Worm (Caenorhabditis elegans): ENCODE results near the gene B0334.13.

B0334.13 gene

ce11 chrII:11451738-11452137, 36.4 kb upstream of the B0334.13 start:
- TF ChIP-seq tbx-37 (GFP tag; conservative IDR thresholded peaks at IDR 0.05) (no peak), F13C5.2 (tag; optimal IDR thresholded peaks at IDR 0.05) (no peak), ceh-13 (GFP tag; optimal IDR thresholded peaks at IDR 0.05) (no peak), tra-4 (tag; optimal IDR thresholded peaks at IDR 0.05) (no peak), hnd-1 (tag; optimal IDR thresholded peaks at IDR 0.05) (no peak), ama-1 (optimal IDR thresholded peaks at IDR 0.05) (no peak), ceh-36 (tag; optimal IDR thresholded peaks at IDR 0.05) (no peak), ets-7 (tag; optimal IDR thresholded peaks at IDR 0.05) (no peak), scrt-1 (GFP tag; IDR thresholded peaks at IDR 0.05) (no peak), hmg-4 (GFP tag; optimal IDR thresholded peaks at IDR 0.05) (no peak), B0310.2 (tag; optimal IDR thresholded peaks at IDR 0.05) (no peak), aly-1 (tag; optimal IDR thresholded peaks at IDR 0.05) (no peak), tbx-11 (GFP tag; IDR thresholded peaks at IDR 0.05) (no peak), pes-1 (GFP tag; IDR thresholded peaks at IDR 0.05) (no peak), sea-1 (GFP tag; conservative IDR thresholded peaks at IDR 0.05) (no peak), flt-1 (GFP tag; IDR thresholded peaks at IDR 0.05) (no peak), hmbx-1 (tag; optimal IDR thresholded peaks at IDR 0.05) (no peak)

ce11 chrII:11452498-11453005, 35.5 kb upstream of the B0334.13 start, which contains the start of gene rsp-2:
Gene rsp-2, minus strand, starts transcription at chrII:11452955.
- TF ChIP-seq B0310.2 (tag; optimal IDR thresholded peaks at IDR 0.05) (no peak), scrt-1 (GFP tag; IDR thresholded peaks at IDR 0.05) (no peak), ceh-13 (GFP tag; optimal IDR thresholded peaks at IDR 0.05) (no peak), ceh-36 (tag; optimal IDR thresholded peaks at IDR 0.05) (no peak), tbx-11 (GFP tag; IDR thresholded peaks at IDR 0.05) (no peak), ama-1 (optimal IDR thresholded peaks at IDR 0.05) (no peak), hnd-1 (tag; optimal IDR thresholded peaks at IDR 0.05) (no peak), tra-4 (tag; optimal IDR thresholded peaks at IDR 0.05) (no peak), hmg-4 (GFP tag; optimal IDR thresholded peaks at IDR 0.05) (no peak), tbx-37 (GFP tag; conservative IDR thresholded peaks at IDR 0.05) (no peak), ets-7 (tag; optimal IDR thresholded peaks at IDR 0.05) (no peak), flt-1 (GFP tag; IDR thresholded peaks at IDR 0.05) (no peak), hmbx-1 (tag; optimal IDR thresholded peaks at IDR 0.05) (no peak), F13C5.2 (tag; optimal IDR thresholded peaks at IDR 0.05) (no peak)

- TF ChIP-seq tbx-11 (GFP tag; IDR thresholded peaks at IDR 0.05) (no peak), ceh-13 (GFP tag; optimal IDR thresholded peaks at IDR 0.05) (no peak), ets-7 (tag; optimal IDR thresholded peaks at IDR 0.05) (no peak), ceh-36 (tag; optimal IDR thresholded peaks at IDR 0.05) (peak; percentile 62), scrt-1 (GFP tag; IDR thresholded peaks at IDR 0.05) (peak; percentile 48; the same call in 1 of the 2 replicates), B0310.2 (tag; optimal IDR thresholded peaks at IDR 0.05) (no peak), tra-4 (tag; optimal IDR thresholded peaks at IDR 0.05) (peak; percentile 30), sea-1 (GFP tag; conservative IDR thresholded peaks at IDR 0.05) (no peak), hmg-4 (GFP tag; optimal IDR thresholded peaks at IDR 0.05) (peak; percentile 55), F13C5.2 (tag; optimal IDR thresholded peaks at IDR 0.05) (peak; percentile 4), ama-1 (optimal IDR thresholded peaks at IDR 0.05) (no peak), pes-1 (GFP tag; IDR thresholded peaks at IDR 0.05) (peak; percentile 54; the same call in 1 of the 2 replicates), hnd-1 (tag; optimal IDR thresholded peaks at IDR 0.05) (no peak), hmbx-1 (tag; optimal IDR thresholded peaks at IDR 0.05) (no peak), flt-1 (GFP tag; IDR thresholded peaks at IDR 0.05) (no peak), aly-1 (tag; optimal IDR thresholded peaks at IDR 0.05) (peak; percentile 73), tbx-37 (GFP tag; conservative IDR thresholded peaks at IDR 0.05) (0 out of 2 replicates have a peak, but pooled peaks have one; percentile 8)
Measured at ce11 chrII:11453025-11453424, 35.1 kb upstream of the B0334.13 start, which contains the start of gene rsp-1. Gene rsp-1, plus strand, starts transcription at chrII:11453362.

DNA sequence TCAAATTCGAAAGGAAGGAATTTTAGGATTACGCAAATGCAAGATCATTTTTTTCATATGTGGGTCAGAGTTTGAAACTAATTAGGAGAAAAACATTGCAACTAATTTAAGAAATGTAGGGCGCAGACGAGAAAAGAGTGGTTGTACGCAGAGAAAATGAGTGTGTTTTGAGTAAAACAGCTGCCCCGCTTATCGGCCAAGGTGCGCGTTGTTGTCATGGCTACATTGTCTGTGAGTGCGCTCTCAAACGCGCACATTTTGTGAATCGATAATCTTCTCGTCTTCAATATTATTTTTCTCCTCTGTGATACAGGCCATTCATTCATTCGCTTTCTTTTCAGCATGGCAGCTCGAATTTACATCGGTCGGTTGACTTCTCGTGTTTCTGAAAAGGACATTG, 34.5 kb upstream of the B0334.13 start:
- no peak for TF ChIP-seq pes-1 (GFP tag; IDR thresholded peaks at IDR 0.05)
- TF ChIP-seq flt-1 (GFP tag; IDR thresholded peaks at IDR 0.05): no peak
- no peak for TF ChIP-seq scrt-1 (GFP tag; IDR thresholded peaks at IDR 0.05)
- no peak for TF ChIP-seq ets-7 (tag; optimal IDR thresholded peaks at IDR 0.05)
- TF ChIP-seq ceh-13 (GFP tag; optimal IDR thresholded peaks at IDR 0.05): no peak
- no peak for TF ChIP-seq aly-1 (tag; optimal IDR thresholded peaks at IDR 0.05)
- TF ChIP-seq F13C5.2 (tag; optimal IDR thresholded peaks at IDR 0.05): no peak
- no peak for TF ChIP-seq ceh-36 (tag; optimal IDR thresholded peaks at IDR 0.05)
- TF ChIP-seq hmg-4 (GFP tag; optimal IDR thresholded peaks at IDR 0.05): no peak

DNA sequence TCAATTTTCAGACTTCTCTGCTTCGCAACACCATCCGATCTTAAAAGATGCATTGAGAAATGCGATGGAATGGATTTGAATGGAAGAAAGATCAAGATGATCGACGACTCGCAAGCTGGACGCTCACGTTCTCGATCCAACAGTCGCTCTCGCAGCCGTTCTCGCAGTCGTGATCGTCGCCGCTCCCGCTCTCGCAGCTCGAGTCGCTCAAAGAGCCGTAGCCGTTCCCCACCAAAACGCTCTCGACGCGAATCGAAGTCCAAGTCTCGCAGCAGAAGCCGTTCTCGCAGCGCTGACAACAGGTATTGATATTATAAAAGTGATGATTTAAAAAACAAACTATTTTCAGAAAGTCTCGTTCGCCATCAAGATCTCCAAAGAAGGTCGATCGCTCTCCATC, 33.0 kb upstream of the B0334.13 start:
- TF ChIP-seq flt-1 (GFP tag; IDR thresholded peaks at IDR 0.05) (no peak), pes-1 (GFP tag; IDR thresholded peaks at IDR 0.05) (no peak), ceh-36 (tag; optimal IDR thresholded peaks at IDR 0.05) (no peak), ets-7 (tag; optimal IDR thresholded peaks at IDR 0.05) (no peak), B0310.2 (tag; optimal IDR thresholded peaks at IDR 0.05) (no peak), F13C5.2 (tag; optimal IDR thresholded peaks at IDR 0.05) (no peak), aly-1 (tag; optimal IDR thresholded peaks at IDR 0.05) (no peak), hmg-4 (GFP tag; optimal IDR thresholded peaks at IDR 0.05) (no peak), ama-1 (optimal IDR thresholded peaks at IDR 0.05) (no peak), hnd-1 (tag; optimal IDR thresholded peaks at IDR 0.05) (no peak), sea-1 (GFP tag; conservative IDR thresholded peaks at IDR 0.05) (no peak), tra-4 (tag; optimal IDR thresholded peaks at IDR 0.05) (no peak), tbx-37 (GFP tag; conservative IDR thresholded peaks at IDR 0.05) (no peak)

DNA sequence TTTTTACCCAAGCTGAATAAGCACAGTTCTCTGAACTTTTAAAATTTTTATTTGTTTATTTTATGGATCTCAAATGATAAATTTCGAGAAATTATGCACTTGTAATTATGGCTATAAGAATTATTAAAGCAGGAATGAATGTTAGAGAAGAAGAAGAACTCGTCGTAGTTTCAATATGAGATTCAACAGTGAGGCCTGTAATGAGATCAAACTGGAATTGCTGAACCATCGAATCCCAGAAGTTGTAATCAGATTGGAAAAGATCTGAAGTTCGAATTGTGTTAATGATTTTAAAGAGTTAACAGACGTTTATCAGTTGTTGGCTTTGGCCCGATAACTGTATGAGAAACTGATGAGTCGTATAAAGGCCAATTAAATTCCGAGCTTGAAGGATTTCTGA, 32.4 kb upstream of the B0334.13 start:
- TF ChIP-seq pes-1 (GFP tag; IDR thresholded peaks at IDR 0.05) (no peak), scrt-1 (GFP tag; IDR thresholded peaks at IDR 0.05) (no peak), flt-1 (GFP tag; IDR thresholded peaks at IDR 0.05) (no peak), hmg-4 (GFP tag; optimal IDR thresholded peaks at IDR 0.05) (no peak), tra-4 (tag; optimal IDR thresholded peaks at IDR 0.05) (no peak), ama-1 (optimal IDR thresholded peaks at IDR 0.05) (no peak), F13C5.2 (tag; optimal IDR thresholded peaks at IDR 0.05) (no peak), ets-7 (tag; optimal IDR thresholded peaks at IDR 0.05) (no peak), sea-1 (GFP tag; conservative IDR thresholded peaks at IDR 0.05) (no peak), aly-1 (tag; optimal IDR thresholded peaks at IDR 0.05) (no peak), tbx-11 (GFP tag; IDR thresholded peaks at IDR 0.05) (no peak), tbx-37 (GFP tag; conservative IDR thresholded peaks at IDR 0.05) (no peak)

DNA sequence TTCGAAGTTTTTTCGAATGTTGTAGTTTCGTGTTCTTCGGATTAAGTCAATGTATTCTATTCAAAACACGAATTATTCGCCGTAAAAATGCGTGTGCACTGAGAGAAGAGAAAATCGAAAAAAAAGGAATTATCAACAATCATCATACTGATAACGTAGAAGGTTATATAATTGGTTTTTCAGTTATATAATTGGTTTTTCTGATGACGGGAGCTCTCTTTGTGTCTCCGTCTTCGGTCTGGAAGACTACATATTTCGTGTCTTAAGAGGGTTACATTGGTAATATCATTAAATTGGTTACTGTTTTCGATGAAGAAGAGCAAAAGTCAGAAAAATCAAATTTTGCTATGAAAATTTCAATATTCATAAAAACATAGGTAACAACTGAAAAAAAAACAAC, 28.2 kb upstream of the B0334.13 start:
- TF ChIP-seq hmg-4 (GFP tag; optimal IDR thresholded peaks at IDR 0.05) (no peak), tbx-11 (GFP tag; IDR thresholded peaks at IDR 0.05) (no peak), pes-1 (GFP tag; IDR thresholded peaks at IDR 0.05) (no peak), ama-1 (optimal IDR thresholded peaks at IDR 0.05) (no peak), aly-1 (tag; optimal IDR thresholded peaks at IDR 0.05) (no peak), ets-7 (tag; optimal IDR thresholded peaks at IDR 0.05) (no peak)
